Fruit fly (Drosophila melanogaster) whole organism, embryonic: ENCODE data around the gene Cipc.

Source experiments
- CG10959 ChIP-seq: fragments of 200-800 bp; sonication (Bioruptor generic); IDR thresholded peaks from 2 replicates; pipeline ENCODE4 v1.3.6; 2022; ENCODE audit warnings: missing biosample characterization, missing genetic modification characterization
- CG11085 ChIP-seq: fragments of 200-800 bp; sonication (Bioruptor generic); IDR thresholded peaks from 2 replicates; pipeline ENCODE4 v1.3.6; 2022; ENCODE audit warnings: missing biosample characterization, missing genetic modification characterization
- CG11456 ChIP-seq: fragments of 200-800 bp; sonication (Bioruptor generic); IDR thresholded peaks from 3 replicates; pipeline ENCODE4 v1.3.6; 2022; ENCODE audit warnings: missing biosample characterization, missing genetic modification characterization
- CG11695 ChIP-seq: fragments of 200-800 bp; sonication (Bioruptor generic); IDR thresholded peaks from 3 replicates; pipeline ENCODE4 v1.3.6; 2022; ENCODE audit warnings: missing biosample characterization, missing genetic modification characterization
- CG12104 ChIP-seq: fragments of 200-800 bp; sonication (Bioruptor generic); optimal IDR thresholded peaks from 3 replicates; lab custom pipeline; 2016; ENCODE audit warnings: missing biosample characterization, missing genetic modification characterization
- CG12219 ChIP-seq: fragments of 200-800 bp; sonication (Bioruptor generic); optimal IDR thresholded peaks from 3 replicates; lab custom pipeline; 2018; ENCODE audit warnings: missing biosample characterization, mild to moderate bottlenecking, missing genetic modification characterization
- CG12299 ChIP-seq: fragments of 200-800 bp; sonication (Bioruptor generic); optimal IDR thresholded peaks from 2 replicates; lab custom pipeline; 2018; ENCODE audit warnings: missing biosample characterization, mild to moderate bottlenecking, missing genetic modification characterization
- CG12391 ChIP-seq: fragments of 200-800 bp; sonication (Bioruptor generic); optimal IDR thresholded peaks from 3 replicates; lab custom pipeline; 2018; ENCODE audit warnings: missing biosample characterization, mild to moderate bottlenecking, missing genetic modification characterization, moderate library complexity
- CG17186 ChIP-seq: fragments of 200-800 bp; sonication (Bioruptor generic); optimal IDR thresholded peaks from 3 replicates; lab custom pipeline; 2017; ENCODE audit warnings: missing biosample characterization, missing genetic modification reagents, missing genetic modification characterization
- CG17568 ChIP-seq: fragments of 200-800 bp; sonication (Bioruptor generic); optimal IDR thresholded peaks from 2 replicates; lab custom pipeline; 2018; ENCODE audit warnings: missing biosample characterization, mild to moderate bottlenecking, missing genetic modification characterization, moderate library complexity
- CG18011 ChIP-seq: fragments of 200-800 bp; sonication (Bioruptor generic); optimal IDR thresholded peaks from 2 replicates; lab custom pipeline; 2017; ENCODE audit warnings: missing biosample characterization, missing genetic modification characterization, mild to moderate bottlenecking, moderate library complexity, missing genotype
- CG18619 ChIP-seq: fragments of 200-800 bp; sonication (Bioruptor generic); optimal IDR thresholded peaks from 3 replicates; lab custom pipeline; 2017; ENCODE audit warnings: missing biosample characterization, mild to moderate bottlenecking, missing genetic modification characterization
- CG31365 ChIP-seq: fragments of 200-800 bp; sonication (Bioruptor generic); optimal IDR thresholded peaks from 2 replicates; lab custom pipeline; 2018; ENCODE audit warnings: missing biosample characterization, mild to moderate bottlenecking, missing genetic modification characterization
- CG32772 ChIP-seq: fragments of 200-800 bp; sonication (Bioruptor generic); IDR thresholded peaks from 2 replicates; pipeline ENCODE4 v1.3.6; 2022; ENCODE audit warnings: missing biosample characterization, missing genetic modification characterization
- CG34422 ChIP-seq: fragments of 200-800 bp; sonication (Bioruptor generic); IDR thresholded peaks from 3 replicates; pipeline ENCODE4 v1.3.6; 2022; ENCODE audit warnings: missing biosample characterization, missing genetic modification characterization
- CG3726 ChIP-seq: fragments of 200-800 bp; sonication (Bioruptor generic); IDR thresholded peaks from 3 replicates; pipeline ENCODE4, ENCODE4 v1.3.6; 2022; ENCODE audit warnings: missing biosample characterization, missing genetic modification characterization
- CG3847 ChIP-seq: fragments of 200-800 bp; sonication (Bioruptor generic); IDR thresholded peaks from 2 replicates; pipeline ENCODE4 v1.3.6; 2022; ENCODE audit warnings: missing biosample characterization, missing genetic modification characterization
- CG7928 ChIP-seq: fragments of 200-800 bp; sonication (Bioruptor generic); optimal IDR thresholded peaks from 2 replicates; lab custom pipeline; 2017; ENCODE audit warnings: missing biosample characterization, mild to moderate bottlenecking, missing genetic modification characterization
- CG8924 ChIP-seq: fragments of 200-800 bp; optimal IDR thresholded peaks from 3 replicates; lab custom pipeline; 2019; ENCODE audit warnings: missing biosample characterization, mild to moderate bottlenecking, missing genetic modification characterization, moderate library complexity
- CG8944 ChIP-seq: fragments of 200-800 bp; sonication (Bioruptor generic); optimal IDR thresholded peaks from 3 replicates; lab custom pipeline; 2016; ENCODE audit warnings: missing biosample characterization, missing genetic modification characterization
- CG9215 ChIP-seq: fragments of 200-800 bp; sonication (Bioruptor generic); IDR thresholded peaks from 2 replicates; pipeline ENCODE4 v1.3.6; 2022; ENCODE audit warnings: missing biosample characterization, missing genetic modification characterization
- CG9727 ChIP-seq: fragments of 200-800 bp; sonication (Bioruptor generic); optimal IDR thresholded peaks from 3 replicates; lab custom pipeline; 2017; ENCODE audit warnings: missing biosample characterization, mild to moderate bottlenecking, missing genetic modification characterization
- CG9876 ChIP-seq: fragments of 200-800 bp; sonication (Bioruptor generic); optimal IDR thresholded peaks from 2 replicates; lab custom pipeline; 2016; ENCODE audit warnings: missing biosample characterization, missing genetic modification characterization
- Fer3 ChIP-seq: fragments of 200-800 bp; sonication (Bioruptor generic); optimal IDR thresholded peaks from 2 replicates; lab custom pipeline; 2018; ENCODE audit warnings: missing biosample characterization, mild to moderate bottlenecking, missing genetic modification characterization, moderate library complexity
- Hr78 ChIP-seq, 2 experiments: fragments of 200-800 bp in 1 of 2; fragments of >200 bp in 1 of 2; sonication (Bioruptor generic) in 1 of 2; optimal IDR thresholded peaks; 2 replicates each; lab custom pipeline; 2017 to 2019; ENCODE audit warnings: missing biosample characterization in 2 of 2, missing genetic modification characterization in 2 of 2, mild to moderate bottlenecking in 1 of 2, moderate library complexity in 1 of 2
- Lpt ChIP-seq: fragments of >200 bp; optimal IDR thresholded peaks from 2 replicates; lab custom pipeline; 2018; ENCODE audit warnings: missing biosample characterization, missing genetic modification characterization
- MTF-1 ChIP-seq: fragments of 200-800 bp; sonication (Bioruptor generic); optimal IDR thresholded peaks from 2 replicates; lab custom pipeline; 2018; ENCODE audit warnings: missing biosample characterization, mild to moderate bottlenecking, missing genetic modification characterization, borderline replicate concordance
- Neu2 ChIP-seq: fragments of 200-800 bp; sonication (Bioruptor generic); optimal IDR thresholded peaks from 3 replicates; lab custom pipeline; 2016; ENCODE audit warnings: missing biosample characterization, missing genetic modification characterization, borderline replicate concordance
- Nf-YB ChIP-seq: fragments of 200-800 bp; sonication (Bioruptor generic); optimal IDR thresholded peaks from 3 replicates; lab custom pipeline; 2019; ENCODE audit warnings: missing biosample characterization, mild to moderate bottlenecking, missing genetic modification characterization, moderate library complexity
- Ptx1 ChIP-seq: fragments of 200-800 bp; sonication (Bioruptor generic); IDR thresholded peaks from 2 replicates; pipeline ENCODE4 v1.3.6; 2022; ENCODE audit warnings: missing biosample characterization, missing genetic modification characterization
- Sin3A ChIP-seq: fragments of >200 bp; optimal IDR thresholded peaks from 2 replicates; lab custom pipeline; 2018
- Sox102F ChIP-seq: fragments of 200-800 bp; sonication (Bioruptor generic); optimal IDR thresholded peaks from 2 replicates; lab custom pipeline; 2018; ENCODE audit warnings: missing biosample characterization, mild to moderate bottlenecking, missing genetic modification characterization, moderate library complexity
- Stat92E ChIP-seq, 3 experiments: fragments of >200 bp in 2 of 3; fragments of 200-800 bp in 1 of 3; sonication (Bioruptor generic) in 1 of 3; optimal IDR thresholded peaks; 2 replicates each; lab custom pipeline; 2017 to 2019; ENCODE audit warnings: missing biosample characterization in 3 of 3, missing genetic modification characterization in 3 of 3, mild to moderate bottlenecking in 1 of 3, moderate library complexity in 1 of 3
- YL-1 ChIP-seq: fragments of 200-800 bp; sonication (Bioruptor generic); optimal IDR thresholded peaks from 3 replicates; lab custom pipeline; 2017; ENCODE audit warnings: missing biosample characterization, mild to moderate bottlenecking, missing genetic modification characterization
- bcd ChIP-seq: fragments of 200-800 bp; sonication (Bioruptor generic); optimal IDR thresholded peaks from 2 replicates; lab custom pipeline; 2017; ENCODE audit warnings: missing biosample characterization, mild to moderate bottlenecking, missing genetic modification characterization
- bigmax ChIP-seq: fragments of 200-800 bp; sonication (Bioruptor generic); optimal IDR thresholded peaks from 2 replicates; lab custom pipeline; 2018; ENCODE audit warnings: missing biosample characterization, mild to moderate bottlenecking, missing genetic modification characterization
- cas ChIP-seq: fragments of 200-800 bp; sonication (Bioruptor generic); IDR thresholded peaks from 2 replicates; pipeline ENCODE4 v1.3.6; 2022; ENCODE audit warnings: missing biosample characterization, missing genetic modification characterization
- cg ChIP-seq: fragments of 200-800 bp; sonication (Bioruptor generic); optimal IDR thresholded peaks from 3 replicates; lab custom pipeline; 2019; ENCODE audit warnings: missing biosample characterization, mild to moderate bottlenecking, missing genetic modification characterization, moderate library complexity
- chm ChIP-seq: fragments of 200-800 bp; sonication (Bioruptor generic); IDR thresholded peaks from 2 replicates; pipeline ENCODE4 v1.3.6; 2022; ENCODE audit warnings: missing biosample characterization, missing genetic modification characterization
- croc ChIP-seq: fragments of 200-800 bp; sonication (Bioruptor generic); conservative IDR thresholded peaks from 3 replicates; pipeline ENCODE4 v1.3.6; 2022; ENCODE audit warnings: missing biosample characterization, missing genetic modification characterization
- maf-S ChIP-seq: fragments of 200-800 bp; sonication (Bioruptor generic); optimal IDR thresholded peaks from 2 replicates; lab custom pipeline; 2016; ENCODE audit warnings: missing biosample characterization, missing genetic modification characterization
- pan ChIP-seq, 4 experiments: fragments of >200 bp in 3 of 4; fragments of 200-800 bp in 1 of 4; sonication (Bioruptor generic) in 1 of 4; optimal IDR thresholded peaks in 3 of 4; IDR thresholded peaks in 1 of 4; 2 replicates each; pipeline versions ENCODE4 v1.3.6 to Lab custom; 2017 to 2022; ENCODE audit warnings: missing biosample characterization in 2 of 4, missing genetic modification characterization in 2 of 4, mixed read lengths in 1 of 4
- pb ChIP-seq: fragments of 200-800 bp; sonication (Bioruptor generic); optimal IDR thresholded peaks from 3 replicates; lab custom pipeline; 2016; ENCODE audit warnings: missing biosample characterization, missing genetic modification characterization
- row ChIP-seq: fragments of 200-800 bp; sonication (Bioruptor generic); IDR thresholded peaks from 3 replicates; pipeline ENCODE4 v1.3.6; 2022; ENCODE audit warnings: missing biosample characterization, missing genetic modification characterization
- slp2 ChIP-seq: fragments of 200-800 bp; sonication (Bioruptor generic); optimal IDR thresholded peaks from 2 replicates; lab custom pipeline; 2016; ENCODE audit warnings: missing biosample characterization, missing genetic modification characterization
- sna ChIP-seq: fragments of 200-800 bp; sonication (Bioruptor generic); IDR thresholded peaks from 2 replicates; pipeline ENCODE4 v1.3.6; 2022; ENCODE audit warnings: missing biosample characterization, missing genetic modification characterization; ENCODE audit not compliant: partially characterized antibody
- sr ChIP-seq: fragments of 200-800 bp; sonication (Bioruptor generic); IDR thresholded peaks from 3 replicates; pipeline ENCODE4 v1.3.6; 2022; ENCODE audit warnings: missing biosample characterization, missing genetic modification characterization
- tin ChIP-seq: fragments of 200-800 bp; sonication (Bioruptor generic); optimal IDR thresholded peaks from 3 replicates; lab custom pipeline; 2016; ENCODE audit warnings: missing biosample characterization, missing genetic modification characterization
- trh ChIP-seq: fragments of 200-800 bp; sonication (Bioruptor generic); optimal IDR thresholded peaks from 2 replicates; lab custom pipeline; 2016; ENCODE audit warnings: missing biosample characterization, missing genetic modification characterization
- ttk ChIP-seq: fragments of 200-800 bp; sonication (Bioruptor generic); IDR thresholded peaks from 2 replicates; pipeline ENCODE4 v2.1.2; 2022; ENCODE audit warnings: missing biosample characterization, missing genetic modification characterization

Gene Cipc

DNA sequence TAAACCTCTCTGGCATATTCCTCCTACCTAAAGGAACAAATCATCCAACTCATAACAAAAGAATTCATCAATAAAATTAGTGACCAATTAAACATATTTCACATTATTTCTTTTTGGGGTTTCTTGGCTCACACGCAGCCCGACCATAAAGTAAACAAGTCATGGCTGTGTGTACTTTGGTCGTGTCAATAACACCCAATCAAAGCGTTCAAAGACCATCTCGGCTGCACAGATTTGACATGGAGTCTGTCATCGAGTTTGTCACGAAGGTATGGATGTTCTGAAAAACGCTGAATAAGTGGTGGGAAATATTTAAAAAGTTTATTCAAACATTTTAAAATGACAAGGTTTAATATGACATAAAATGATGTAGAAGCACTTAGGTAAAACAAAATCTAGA lies 23.9 kb downstream of the Cipc start (continued):
- TF ChIP-seq bigmax (no peak), CG12104 (GFP tag; lab: Kevin White, UChicago) (peak; percentile 1), Fer3 (tag; lab: Kevin White, UChicago) (peak; percentile 53), croc (GFP tag; lab: Robert Waterston, UW) (no peak; the same call in 2 of the 3 replicates), CG3726 (GFP tag; lab: Robert Waterston, UW) (0 out of 3 replicates have a peak, but pooled peaks have one; percentile 6), trh (GFP tag; lab: Kevin White, UChicago) (peak; percentile 13), bcd (GFP tag; lab: Kevin White, UChicago) (peak; percentile 40), CG10959 (GFP tag; lab: Robert Waterston, UW) (no peak), sna (GFP tag; lab: Robert Waterston, UW) (no peak), sr (GFP tag; lab: Robert Waterston, UW) (peak; percentile 54; the same call in 1 of the 3 replicates), CG7928 (GFP tag; lab: Kevin White, UChicago) (no peak), CG18619 (GFP tag; lab: Kevin White, UChicago) (peak; percentile 3), chm (GFP tag; lab: Robert Waterston, UW) (no peak), YL-1 (GFP tag; lab: Kevin White, UChicago) (peak; percentile 32), CG31365 (tag; lab: Kevin White, UChicago) (peak; percentile 12), Nf-YB (GFP tag; lab: Kevin White, UChicago) (no peak), Hr78 (GFP tag; optimal IDR thresholded peaks at IDR 0.05; lab: Kevin White, UChicago) (no peak), pan (optimal IDR thresholded peaks at IDR 0.05; lab: Kevin White, UChicago) (no peak), pan (GFP tag; optimal IDR thresholded peaks at IDR 0.05 in 1 of 2, IDR thresholded peaks at IDR 0.05 in 1 of 2) (peak in 1 of 2 experiments; percentile 15), CG9876 (GFP tag; lab: Kevin White, UChicago) (peak; percentile 13), Sox102F (GFP tag; lab: Kevin White, UChicago) (peak; percentile 46), cas (GFP tag; lab: Robert Waterston, UW) (0 out of 2 replicates have a peak, but pooled peaks have one; percentile 12), MTF-1 (GFP tag; lab: Kevin White, UChicago) (peak; percentile 41), CG17568 (GFP tag; lab: Kevin White, UChicago) (peak; percentile 69), cg (GFP tag; lab: Kevin White, UChicago) (no peak), CG12299 (tag; lab: Kevin White, UChicago) (peak; percentile 34), CG11085 (GFP tag; lab: Robert Waterston, UW) (no peak), ttk (peak; percentile 7; the same call in 1 of the 2 replicates), Ptx1 (GFP tag; lab: Robert Waterston, UW) (no peak), Stat92E (GFP tag; optimal IDR thresholded peaks at IDR 0.05; lab: Kevin White, UChicago) (no peak), CG34422 (GFP tag; lab: Robert Waterston, UW) (no peak), maf-S (GFP tag; lab: Kevin White, UChicago) (peak; percentile 9), slp2 (GFP tag; lab: Kevin White, UChicago) (no peak), CG12391 (no peak), CG17186 (GFP tag; lab: Kevin White, UChicago) (no peak), CG11456 (GFP tag; lab: Robert Waterston, UW) (no peak; the same call in 2 of the 3 replicates), CG12219 (GFP tag; lab: Kevin White, UChicago) (peak; percentile 40), pb (GFP tag; lab: Kevin White, UChicago) (no peak), CG9727 (GFP tag; lab: Kevin White, UChicago) (peak; percentile 28), CG3847 (no peak), CG8924 (tag; lab: Kevin White, UChicago) (no peak), row (no peak), CG18011 (GFP tag; lab: Kevin White, UChicago) (no peak), CG11695 (GFP tag; lab: Robert Waterston, UW) (peak; percentile 46; the same call in 2 of the 3 replicates), tin (GFP tag; lab: Kevin White, UChicago) (no peak), CG9215 (no peak), Sin3A (lab: Kevin White, UChicago) (no peak), CG32772 (no peak), Neu2 (no peak), Lpt (GFP tag; lab: Kevin White, UChicago) (no peak), CG8944 (GFP tag; lab: Kevin White, UChicago) (peak; percentile 34)
